Worm (Caenorhabditis elegans) whole organism, young adult: ENCODE results near the gene M05D6.8.

Experiments used
- C06A6.2 ChIP-seq: fragments of 200-800 bp; sonication (Bioruptor generic); conservative IDR thresholded peaks from 2 replicates; pipeline ENCODE4 v1.3.6; 2022; ENCODE audit warnings: missing genetic modification characterization, missing compliant biosample characterization
- T07F8.4 ChIP-seq: sonication (generic microtip); optimal IDR thresholded peaks from 2 replicates; lab custom pipeline; 2016; ENCODE audit warnings: mild to moderate bottlenecking, missing genetic modification characterization, moderate library complexity, missing compliant biosample characterization
- Y56A3A.18 ChIP-seq: fragments of 200-800 bp; sonication (Bioruptor generic); IDR thresholded peaks from 2 replicates; pipeline ENCODE4 v1.3.6; 2022; ENCODE audit warnings: missing genetic modification reagents, missing genetic modification characterization, missing compliant biosample characterization
- dpl-1 ChIP-seq: fragments of 150-350 bp; optimal IDR thresholded peaks from 2 replicates; lab custom pipeline; 2014; ENCODE audit warnings: missing biosample characterization, missing genetic modification reagents, missing genetic modification characterization
- egrh-3 ChIP-seq: fragments of 200-800 bp; sonication (Bioruptor generic); IDR thresholded peaks from 2 replicates; pipeline ENCODE4 v1.3.6; 2022; ENCODE audit warnings: missing genetic modification reagents, missing genetic modification characterization, missing compliant biosample characterization
- let-526 ChIP-seq: fragments of 200-800 bp; sonication (Bioruptor generic); IDR thresholded peaks from 2 replicates; pipeline ENCODE4 v1.3.6; 2022; ENCODE audit warnings: missing genetic modification reagents, missing genetic modification characterization, missing compliant biosample characterization
- nfya-1 ChIP-seq: sonication (generic microtip); optimal IDR thresholded peaks from 2 replicates; lab custom pipeline; 2017; ENCODE audit warnings: antibody characterized with exemption, missing compliant biosample characterization, missing genetic modification characterization, borderline replicate concordance; ENCODE audit not compliant: insufficient read depth
- sdz-38 ChIP-seq: sonication (generic microtip); optimal IDR thresholded peaks from 2 replicates; lab custom pipeline; 2016; ENCODE audit warnings: missing genotype, missing genetic modification characterization, missing compliant biosample characterization
- snpc-1.1 ChIP-seq: sonication (generic microtip); optimal IDR thresholded peaks from 2 replicates; lab custom pipeline; 2017; ENCODE audit warnings: missing genetic modification characterization, mild to moderate bottlenecking, missing compliant biosample characterization, antibody characterized with exemption, moderate library complexity, missing genotype, missing genetic modification reagents; ENCODE audit not compliant: insufficient read depth
- unc-62 ChIP-seq: fragments of 150-350 bp; optimal IDR thresholded peaks from 2 replicates; lab custom pipeline; 2014; ENCODE audit warnings: missing biosample characterization, missing genetic modification reagents, missing genetic modification characterization

- TF ChIP-seq nfya-1 (no peak), dpl-1 (GFP tag; lab: Kevin White, UChicago) (no peak), unc-62 (GFP tag; lab: Kevin White, UChicago) (no peak), egrh-3 (GFP tag; lab: Robert Waterston, UW) (no peak), C06A6.2 (GFP tag; lab: Robert Waterston, UW) (no peak), snpc-1.1 (tag; lab: Kevin White, UChicago) (no peak), Y56A3A.18 (GFP tag; lab: Robert Waterston, UW) (no peak), let-526 (GFP tag; lab: Robert Waterston, UW) (no peak), T07F8.4 (tag; lab: Kevin White, UChicago) (no peak), sdz-38 (no peak)
Measured at ce11 chrII:8508956-8509355, 37.9 kb upstream of the M05D6.8 start, which contains the start of gene T13H5.1.
